Fruit fly (Drosophila melanogaster) whole organism, pupa: ENCODE results near the gene CG11381.

Source experiments
- CG14655 ChIP-seq: fragments of 200-800 bp; sonication (Bioruptor generic); optimal IDR thresholded peaks from 3 replicates; lab custom pipeline; 2017; ENCODE audit warnings: mild to moderate bottlenecking, missing biosample characterization, missing genetic modification reagents, missing genetic modification characterization
- CG17806 ChIP-seq: fragments of 200-800 bp; sonication (Bioruptor generic); optimal IDR thresholded peaks from 2 replicates; lab custom pipeline; 2018; ENCODE audit warnings: missing biosample characterization, mild to moderate bottlenecking, missing genetic modification characterization, moderate library complexity
- CG32121 ChIP-seq: fragments of 200-800 bp; sonication (Bioruptor generic); IDR thresholded peaks from 2 replicates; pipeline ENCODE4 v1.3.6; 2022; ENCODE audit warnings: missing biosample characterization, missing genetic modification characterization
- CG34367 ChIP-seq: fragments of 200-800 bp; sonication (Bioruptor generic); optimal IDR thresholded peaks from 2 replicates; lab custom pipeline; 2018; ENCODE audit warnings: missing biosample characterization, mild to moderate bottlenecking, missing genetic modification characterization
- CG4496 ChIP-seq: fragments of 200-800 bp; sonication (Bioruptor generic); IDR thresholded peaks from 3 replicates; pipeline ENCODE4 v1.3.6; 2022; ENCODE audit warnings: missing biosample characterization, missing genetic modification characterization
- CG8159 ChIP-seq: fragments of 200-800 bp; sonication (Bioruptor generic); optimal IDR thresholded peaks from 3 replicates; lab custom pipeline; 2018; ENCODE audit warnings: missing biosample characterization, mild to moderate bottlenecking, missing genetic modification characterization, moderate library complexity
- CG9948 ChIP-seq: fragments of 200-800 bp; sonication (Bioruptor generic); optimal IDR thresholded peaks from 2 replicates; lab custom pipeline; 2018; ENCODE audit warnings: missing biosample characterization, mild to moderate bottlenecking, missing genetic modification characterization, moderate library complexity
- D1 ChIP-seq: fragments of 200-800 bp; sonication (Bioruptor generic); optimal IDR thresholded peaks from 2 replicates; lab custom pipeline; 2018; ENCODE audit warnings: missing biosample characterization, mild to moderate bottlenecking, missing genetic modification characterization, moderate library complexity
- EcR ChIP-seq: fragments of 200-800 bp; sonication (Bioruptor generic); optimal IDR thresholded peaks from 3 replicates; lab custom pipeline; 2019; ENCODE audit warnings: missing biosample characterization, missing genetic modification characterization, mild to moderate bottlenecking, moderate library complexity, missing genetic modification reagents
- Ets98B ChIP-seq: fragments of 200-800 bp; sonication (Bioruptor generic); IDR thresholded peaks from 2 replicates; pipeline ENCODE4 v1.3.6; 2022; ENCODE audit warnings: missing biosample characterization, missing genetic modification characterization
- Pif1A ChIP-seq: fragments of 200-800 bp; sonication (Bioruptor generic); optimal IDR thresholded peaks from 3 replicates; lab custom pipeline; 2016; ENCODE audit warnings: missing biosample characterization, missing genetic modification characterization
- Snoo ChIP-seq: fragments of 200-800 bp; sonication (Bioruptor generic); optimal IDR thresholded peaks from 3 replicates; lab custom pipeline; 2017; ENCODE audit warnings: missing biosample characterization, mild to moderate bottlenecking, missing genetic modification characterization, inconsistent platforms
- fd96Ca ChIP-seq: fragments of 200-800 bp; sonication (Bioruptor generic); IDR thresholded peaks from 3 replicates; pipeline ENCODE4 v1.3.6; 2022; ENCODE audit warnings: missing biosample characterization, missing genetic modification characterization
- gl ChIP-seq: fragments of 200-800 bp; sonication (Bioruptor generic); optimal IDR thresholded peaks from 2 replicates; lab custom pipeline; 2018; ENCODE audit warnings: missing biosample characterization, mild to moderate bottlenecking, missing genetic modification characterization

DNA sequence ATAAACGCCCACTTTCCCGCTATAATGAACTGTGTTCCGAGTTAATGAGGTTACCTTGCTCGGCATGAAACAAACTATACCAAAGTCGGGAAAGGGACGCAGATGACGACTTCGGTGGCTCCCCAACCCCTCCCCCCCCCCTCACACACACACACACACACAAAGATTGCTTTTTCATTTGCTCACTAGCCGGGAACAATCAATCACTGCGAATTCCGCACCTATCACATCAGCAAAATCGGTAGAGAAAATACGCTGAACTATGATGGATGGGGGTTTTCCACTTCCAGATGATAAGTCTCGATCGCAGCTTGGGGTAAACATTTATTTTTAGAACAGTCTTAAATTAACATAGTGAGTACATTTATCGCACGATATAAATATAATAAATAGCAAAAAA lies 30.0 kb upstream of the CG11381 start:
- TF ChIP-seq CG34367 (tag; lab: Kevin White, UChicago) (no peak), fd96Ca (GFP tag; lab: Robert Waterston, UW) (no peak), Ets98B (GFP tag; lab: Robert Waterston, UW) (no peak), CG17806 (no peak), CG32121 (GFP tag; lab: Robert Waterston, UW) (no peak), CG9948 (tag; lab: Kevin White, UChicago) (no peak), CG8159 (no peak), CG14655 (GFP tag; lab: Kevin White, UChicago) (no peak), Snoo (no peak), gl (tag; lab: Kevin White, UChicago) (no peak), CG4496 (GFP tag; lab: Robert Waterston, UW) (no peak), EcR (GFP tag; lab: Kevin White, UChicago) (no peak), Pif1A (GFP tag; lab: Kevin White, UChicago) (no peak), D1 (tag; lab: Kevin White, UChicago) (no peak)
